Fruit fly (Drosophila melanogaster): ENCODE results near the gene CG3123.

DNA sequence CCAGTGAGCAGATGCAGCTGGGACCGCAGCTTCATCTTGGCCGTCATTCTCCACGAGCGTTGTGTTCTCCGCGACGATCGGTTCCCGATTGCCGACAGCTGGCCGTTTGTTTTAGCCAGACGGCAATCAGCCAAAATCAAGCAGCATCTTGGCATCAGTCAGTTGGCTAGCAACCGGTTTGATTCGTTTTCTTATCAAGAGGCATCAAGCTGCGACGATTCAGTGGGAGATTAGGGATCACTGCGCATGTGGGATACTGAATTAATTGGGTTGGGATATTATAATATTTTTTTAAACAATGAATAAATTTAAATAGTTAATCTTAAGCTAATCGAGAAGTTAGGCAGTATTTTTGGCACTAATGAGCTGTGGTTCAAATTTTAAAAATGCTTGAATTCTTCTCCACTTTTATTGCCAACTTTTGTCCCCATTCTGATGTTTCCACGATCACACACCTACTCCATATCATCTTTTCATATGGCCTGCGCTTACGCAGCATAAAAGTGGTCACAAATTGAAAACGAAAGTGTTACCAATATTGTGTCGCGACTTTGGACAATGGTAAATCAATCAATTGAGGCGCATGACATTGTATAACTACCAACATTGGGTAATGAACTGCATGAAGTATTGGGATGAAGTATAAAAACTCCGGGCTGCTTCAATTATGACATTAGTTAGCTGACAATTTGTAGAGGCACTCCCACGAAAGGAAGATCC, 12.6 kb upstream of the CG3123 start, which contains the start of the genes CG3119 and Cpr23B:
- TF ChIP-seq CG8478 (optimal IDR thresholded peaks at IDR 0.05) (no peak), CTCF (optimal IDR thresholded peaks at IDR 0.05) (no peak)

Data from S2 (cell line).